Worm (Caenorhabditis elegans): ENCODE data around the gene sto-5.
A peak's percentile ranks its signal among the peaks of the same experiment; 100 is the strongest.
"Not testable (repeated sequence)": the region's sequence is repeated elsewhere in the genome, so short reads cannot be mapped to it uniquely, and the experiment has no call there.

Gene sto-5

DNA sequence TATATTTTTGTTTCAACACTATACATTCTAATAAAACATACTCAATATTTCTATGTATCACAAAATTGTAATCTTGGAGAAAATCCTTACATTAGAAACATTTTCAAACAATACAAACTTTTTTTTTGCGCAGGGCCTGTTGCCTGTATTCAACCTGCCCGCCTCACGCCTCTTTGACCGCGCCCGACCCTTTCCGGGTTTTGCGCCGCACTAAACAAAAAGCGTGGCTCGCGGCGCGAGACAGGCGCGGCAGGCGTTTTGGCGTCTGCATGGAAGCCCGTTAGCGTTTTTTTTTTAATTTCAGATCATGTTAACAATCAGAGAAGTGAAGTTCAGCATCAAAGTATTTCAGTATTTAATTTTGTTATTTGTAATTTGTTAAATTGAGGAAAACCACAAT, 17.7 kb upstream of the sto-5 start:
- TF ChIP-seq ceh-22 (tag; optimal IDR thresholded peaks at IDR 0.05), result no peak
- TF ChIP-seq mec-3 (tag; optimal IDR thresholded peaks at IDR 0.05; ENCODE audit: borderline replicate concordance), result no peak
- TF ChIP-seq ceh-45 (GFP tag; IDR thresholded peaks at IDR 0.05), result no peak
- TF ChIP-seq unc-42 (tag; optimal IDR thresholded peaks at IDR 0.05), result no peak
- no peak for TF ChIP-seq fkh-6 (tag; optimal IDR thresholded peaks at IDR 0.05)
- no peak for TF ChIP-seq odd-2 (tag; optimal IDR thresholded peaks at IDR 0.05)
- no peak for TF ChIP-seq unc-55 (GFP tag; optimal IDR thresholded peaks at IDR 0.05)
- no peak for TF ChIP-seq eyg-1 (tag; optimal IDR thresholded peaks at IDR 0.05)
- no peak for TF ChIP-seq hlh-15 (tag; optimal IDR thresholded peaks at IDR 0.05)
- TF ChIP-seq ceh-9 (tag; optimal IDR thresholded peaks at IDR 0.05), result no peak

DNA sequence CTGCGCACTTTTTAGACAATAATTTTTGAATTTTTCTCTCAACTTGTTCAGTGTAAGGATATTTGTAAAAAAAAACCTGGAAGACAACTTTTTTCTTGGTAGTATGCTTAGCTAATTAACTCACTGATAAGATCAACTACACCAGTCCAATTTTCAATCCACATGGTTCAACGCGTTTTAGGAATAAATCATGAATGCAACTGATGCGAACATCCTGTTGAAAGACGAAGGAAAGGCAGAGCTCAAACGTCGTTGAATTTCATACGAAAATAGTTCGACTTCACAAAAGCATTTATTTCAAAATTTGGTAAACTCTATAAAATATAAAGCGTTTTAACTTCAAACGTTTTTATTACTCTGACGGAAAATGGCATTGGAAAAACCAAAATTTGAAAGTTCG, 15.5 kb upstream of the sto-5 start, which contains the start of gene dyla-1:
Gene dyla-1 (plus strand): TSS at position 301 of the 400 bp plus-strand sequence.
- no peak for TF ChIP-seq pha-2 (tag; optimal IDR thresholded peaks at IDR 0.05)

DNA sequence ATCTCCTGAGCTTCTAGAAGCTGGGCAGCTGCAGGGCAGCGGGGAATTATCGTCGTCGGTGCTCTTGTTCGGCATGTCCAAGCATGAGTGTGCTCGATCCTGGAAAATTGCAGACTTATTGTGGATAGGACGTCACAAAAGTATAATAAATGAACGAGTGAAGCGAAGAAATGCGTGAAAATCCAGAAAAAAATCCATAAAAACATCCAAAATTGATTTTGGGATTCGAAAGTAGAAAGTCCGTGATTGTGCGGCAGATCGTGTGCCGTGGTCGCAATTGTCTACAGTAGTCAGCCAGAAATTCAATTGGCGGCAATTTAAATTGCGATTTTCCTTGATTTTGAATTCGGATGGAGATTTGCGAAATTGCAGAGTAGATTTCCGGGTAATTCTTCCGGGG, 11.0 kb upstream of the sto-5 start, which contains the start of gene F41G4.7:
Gene F41G4.7 (minus strand): TSS at position 101 of the 400 bp plus-strand sequence.
- TF ChIP-seq dve-1 (tag; optimal IDR thresholded peaks at IDR 0.05) (no peak), ceh-24 (tag; optimal IDR thresholded peaks at IDR 0.05) (no peak), ets-4 (tag; optimal IDR thresholded peaks at IDR 0.05) (no peak), pqm-1 (tag; optimal IDR thresholded peaks at IDR 0.05) (no peak), gmeb-2 (tag; optimal IDR thresholded peaks at IDR 0.05) (no peak), unc-3 (GFP tag; conservative IDR thresholded peaks at IDR 0.05) (no peak), unc-3 (tag; optimal IDR thresholded peaks at IDR 0.05) (no peak), lim-6 (tag; optimal IDR thresholded peaks at IDR 0.05) (no peak), pros-1 (tag; optimal IDR thresholded peaks at IDR 0.05) (no peak), hlh-13 (GFP tag; optimal IDR thresholded peaks at IDR 0.05) (no peak), elt-2 (tag; optimal IDR thresholded peaks at IDR 0.05) (no peak)

DNA sequence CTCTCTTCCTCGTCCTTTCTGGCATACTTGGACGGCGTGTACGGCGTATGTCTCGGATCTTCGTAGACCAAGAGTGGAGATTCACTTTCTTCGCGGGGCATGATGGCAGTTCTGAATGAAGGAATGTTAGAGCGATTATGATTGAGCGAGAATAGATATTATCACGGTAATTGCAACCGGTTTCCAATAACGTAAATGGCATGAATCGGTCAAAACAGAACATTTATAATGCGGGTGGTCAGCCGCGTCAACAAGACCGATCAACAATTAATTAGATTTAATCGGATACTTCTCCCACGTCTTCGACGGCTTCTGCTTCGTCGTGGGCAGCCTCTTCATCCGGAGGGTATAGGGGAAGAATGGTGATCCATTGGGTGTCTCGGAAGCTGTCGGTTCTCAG, 9.4 kb upstream of the sto-5 start, which contains the start of gene F41G4.13:
Gene F41G4.13 (minus strand): TSS at position 101 of the 400 bp plus-strand sequence.
- not testable (repeated sequence) for TF ChIP-seq nhr-11 (tag; optimal IDR thresholded peaks at IDR 0.05); hlh-30 (tag; optimal IDR thresholded peaks at IDR 0.05; ENCODE audit: insufficient read depth); odd-2 (tag; optimal IDR thresholded peaks at IDR 0.05)

DNA sequence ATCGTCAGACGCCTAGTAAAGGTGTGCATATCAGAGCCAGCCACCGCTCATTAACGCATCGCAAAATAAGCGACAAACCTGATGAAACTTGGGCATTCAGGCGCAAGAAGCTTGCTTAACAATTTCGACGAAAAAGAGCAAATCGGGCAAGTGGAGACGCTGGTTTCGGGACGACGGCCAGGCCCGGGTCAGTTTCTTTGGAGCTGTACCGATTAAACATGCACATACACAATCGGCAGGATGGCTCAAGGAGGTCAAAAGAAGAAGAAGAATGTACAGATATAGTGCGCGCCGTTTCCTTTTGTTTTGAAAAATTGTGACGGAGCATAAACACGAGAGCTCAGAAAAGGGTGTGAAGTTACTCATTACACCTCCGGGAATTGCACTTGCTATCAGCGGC, 1.2 kb upstream of the sto-5 start:
- TF ChIP-seq ceh-31 (tag; optimal IDR thresholded peaks at IDR 0.05) (peak; percentile 58), unc-86 (tag; optimal IDR thresholded peaks at IDR 0.05) (no peak)

DNA sequence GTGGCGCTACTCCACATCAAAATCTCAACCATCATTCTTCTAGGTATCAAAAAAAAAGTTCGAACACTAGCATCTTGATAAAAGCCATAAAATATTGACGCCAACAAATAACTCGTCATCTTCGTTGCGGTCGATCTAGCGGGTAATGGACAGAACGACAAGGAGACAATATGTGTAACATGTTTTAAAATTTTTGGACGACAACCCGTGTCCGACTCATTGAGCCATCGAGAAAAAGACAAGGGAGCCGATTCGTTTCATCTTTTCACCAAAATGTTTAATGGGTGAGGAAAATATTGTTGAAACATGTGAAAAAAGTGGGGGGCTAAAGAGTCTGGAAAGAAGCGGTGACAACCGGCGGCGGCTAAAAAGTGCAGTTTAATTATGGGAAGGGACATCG, 3.7 kb downstream of the sto-5 start:
- TF ChIP-seq pqm-1 (tag; optimal IDR thresholded peaks at IDR 0.05), result no peak
- no peak for TF ChIP-seq nhr-11 (tag; optimal IDR thresholded peaks at IDR 0.05)
- TF ChIP-seq dmd-4 (tag; optimal IDR thresholded peaks at IDR 0.05; ENCODE audit: borderline replicate concordance), result no peak
- no peak for TF ChIP-seq F13H6.1 (tag; optimal IDR thresholded peaks at IDR 0.05)
- TF ChIP-seq ets-4 (tag; optimal IDR thresholded peaks at IDR 0.05), result no peak
- TF ChIP-seq ceh-34 (tag; optimal IDR thresholded peaks at IDR 0.05), result no peak
- no peak for TF ChIP-seq ceh-30 (tag; optimal IDR thresholded peaks at IDR 0.05)
- no peak for TF ChIP-seq ceh-19 (GFP tag; optimal IDR thresholded peaks at IDR 0.05)
- no peak for TF ChIP-seq hlh-6 (tag; optimal IDR thresholded peaks at IDR 0.05)
- no peak for TF ChIP-seq K09A11.1 (tag; optimal IDR thresholded peaks at IDR 0.05; ENCODE audit: insufficient read depth)
- no peak for TF ChIP-seq tbx-7 (tag; optimal IDR thresholded peaks at IDR 0.05)
- no peak for TF ChIP-seq ceh-6 (GFP tag; optimal IDR thresholded peaks at IDR 0.05)
- no peak for TF ChIP-seq pha-2 (tag; optimal IDR thresholded peaks at IDR 0.05)
- no peak for TF ChIP-seq C38D4.7 (GFP tag; optimal IDR thresholded peaks at IDR 0.05)
- TF ChIP-seq unc-55 (GFP tag; optimal IDR thresholded peaks at IDR 0.05), result no peak
- no peak for TF ChIP-seq elt-2 (tag; optimal IDR thresholded peaks at IDR 0.05)

Data from whole organism, late embryonic.